Worm (Caenorhabditis elegans) whole organism, L4/young adult: ENCODE data around the gene Y54G2A.12.
A peak's percentile ranks its signal among the peaks of the same experiment; 100 is the strongest.
"Not testable (repeated sequence)": the region's sequence is repeated elsewhere in the genome, so short reads cannot be mapped to it uniquely, and the experiment has no call there.

Experiments
- W03F9.2 ChIP-seq: fragments of 150-350 bp; optimal IDR thresholded peaks from 2 replicates; lab custom pipeline; 2014; ENCODE audit warnings: missing biosample characterization, missing genetic modification characterization
- dao-5 ChIP-seq: sonication (generic microtip); optimal IDR thresholded peaks from 2 replicates; lab custom pipeline; 2016; ENCODE audit warnings: missing genotype, missing genetic modification characterization, moderate library complexity, missing compliant biosample characterization
- him-1 ChIP-seq: sonication (generic microtip); optimal IDR thresholded peaks from 2 replicates; lab custom pipeline; 2016; ENCODE audit warnings: missing genotype, missing genetic modification reagents, missing genetic modification characterization, missing compliant biosample characterization

Gene Y54G2A.12

DNA sequence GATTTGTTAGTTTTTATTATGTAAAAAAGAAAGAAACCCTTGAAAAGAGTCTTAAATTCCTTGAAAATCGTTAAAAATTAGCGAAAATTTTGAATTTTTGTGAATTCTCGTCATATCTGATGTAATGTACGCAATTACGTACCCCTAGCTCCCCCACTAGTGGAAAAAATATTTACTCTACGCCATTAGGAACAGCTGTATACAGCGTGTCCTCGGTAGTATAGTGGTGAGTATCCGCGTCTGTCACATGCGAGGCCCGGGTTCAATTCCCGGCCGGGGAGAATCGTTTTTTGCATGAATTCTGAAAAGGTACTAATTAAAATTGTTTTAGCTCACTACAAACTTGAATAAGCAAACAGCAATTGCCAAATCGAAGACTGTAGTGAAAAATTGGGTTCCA is 17.2 kb upstream of the Y54G2A.12 start:
- TF ChIP-seq him-1 (no peak), W03F9.2 (tag; lab: Kevin White, UChicago) (no peak), dao-5 (tag; lab: Kevin White, UChicago) (no peak)

ce11 chrIV:2799389-2799788 is 16.7 kb upstream of the Y54G2A.12 start, which contains the start of gene Y54G2A.10:
Gene Y54G2A.10, plus strand, starts transcription at chrIV:2799689.
- TF ChIP-seq W03F9.2 (tag; lab: Kevin White, UChicago) (no peak), dao-5 (tag; lab: Kevin White, UChicago) (no peak), him-1 (no peak)

ce11 chrIV:2798339-2798738 is 15.7 kb upstream of the Y54G2A.12 start, which contains the start of gene Y54G2A.52:
Gene Y54G2A.52, minus strand, starts transcription at chrIV:2798686.
- TF ChIP-seq him-1 (no peak), W03F9.2 (tag; lab: Kevin White, UChicago) (no peak), dao-5 (tag; lab: Kevin White, UChicago) (no peak)

ce11 chrIV:2793956-2794355 is 11.3 kb upstream of the Y54G2A.12 start:
- TF ChIP-seq him-1 (no peak), W03F9.2 (tag; lab: Kevin White, UChicago) (no peak), dao-5 (tag; lab: Kevin White, UChicago) (no peak)

DNA sequence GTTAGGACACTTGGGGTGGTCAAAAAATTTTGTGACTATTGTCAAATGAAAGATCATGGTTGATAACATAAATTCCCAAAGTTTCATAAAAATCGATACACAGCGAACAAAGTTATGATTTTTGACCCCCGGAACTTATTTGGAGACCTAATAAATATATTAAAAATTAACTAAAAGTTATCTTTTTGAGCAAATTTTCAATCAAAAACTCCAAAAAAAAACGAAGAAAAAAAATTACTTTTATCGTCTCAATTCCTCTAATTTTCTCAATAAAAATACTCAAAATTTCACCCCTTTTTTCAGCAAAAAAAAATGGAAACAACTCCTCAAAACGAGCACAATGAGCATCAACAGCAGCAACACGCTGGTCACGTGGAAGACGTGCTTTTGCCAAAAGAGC is 5.7 kb upstream of the Y54G2A.12 start, which contains the start of gene atln-1:
Gene atln-1 (plus strand): TSS at position 301 of the 400 bp plus-strand sequence.
- TF ChIP-seq W03F9.2 (tag; lab: Kevin White, UChicago); him-1; dao-5 (tag; lab: Kevin White, UChicago): not testable (repeated sequence)

DNA sequence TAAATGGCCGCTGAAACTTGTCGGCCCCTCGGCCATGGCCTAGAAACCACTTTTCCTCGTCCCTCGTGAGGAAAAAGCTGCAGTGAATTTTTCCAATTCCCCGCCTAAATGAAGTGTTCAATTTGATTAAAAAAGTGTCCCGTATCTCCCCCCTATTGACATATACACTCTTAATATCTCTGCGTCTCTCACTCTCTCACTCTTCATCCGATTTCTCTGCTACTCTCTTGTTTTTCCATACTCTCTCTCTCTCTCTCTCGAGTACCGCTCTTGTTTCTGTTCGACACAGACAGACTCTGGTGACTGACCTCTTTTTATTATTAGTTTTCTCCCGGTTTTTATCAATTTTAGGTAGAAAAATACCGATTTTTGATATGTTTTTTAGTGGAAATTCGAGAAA is 2.4 kb upstream of the Y54G2A.12 start:
- TF ChIP-seq dao-5 (tag; lab: Kevin White, UChicago) (no peak), W03F9.2 (tag; lab: Kevin White, UChicago) (no peak), him-1 (no peak)

- not testable (repeated sequence) for TF ChIP-seq him-1; dao-5 (tag; lab: Kevin White, UChicago); W03F9.2 (tag; lab: Kevin White, UChicago)
Measured at ce11 chrIV:2777841-2778240, 4.8 kb downstream of the Y54G2A.12 start, which contains the start of gene Y54G2A.72. Gene Y54G2A.72, plus strand, starts transcription at chrIV:2778141.

DNA sequence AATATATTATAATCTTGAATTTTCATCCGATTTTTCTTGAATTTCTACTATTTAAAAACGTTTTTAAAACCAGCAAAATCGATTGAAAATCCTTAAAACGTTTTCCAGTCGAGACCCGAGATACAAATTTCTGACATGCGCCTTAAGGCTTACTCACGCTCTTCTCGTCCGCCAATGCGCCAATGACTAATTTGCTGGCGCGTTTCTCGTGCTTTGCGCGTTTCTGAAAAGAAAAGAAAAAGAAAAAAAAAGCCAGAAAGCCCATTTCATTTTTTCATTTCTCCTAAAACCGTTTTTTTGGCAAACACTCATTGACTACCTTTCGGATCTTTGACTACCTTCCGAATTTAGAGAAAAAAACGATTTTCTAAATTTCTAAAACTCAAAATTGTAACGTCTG is 5.9 kb downstream of the Y54G2A.12 start:
- no peak for TF ChIP-seq W03F9.2 (tag; lab: Kevin White, UChicago)
- TF ChIP-seq dao-5 (tag; lab: Kevin White, UChicago), result no peak
- TF ChIP-seq him-1, result no peak

- TF ChIP-seq him-1 (no peak), dao-5 (tag; lab: Kevin White, UChicago) (no peak), W03F9.2 (tag; lab: Kevin White, UChicago) (no peak)
Measured at ce11 chrIV:2775992-2776630, 6.5 kb downstream of the Y54G2A.12 start.

ce11 chrIV:2774500-2774899 is 8.1 kb downstream of the Y54G2A.12 start:
- TF ChIP-seq him-1 (no peak), W03F9.2 (tag; lab: Kevin White, UChicago) (peak; percentile 43)

DNA sequence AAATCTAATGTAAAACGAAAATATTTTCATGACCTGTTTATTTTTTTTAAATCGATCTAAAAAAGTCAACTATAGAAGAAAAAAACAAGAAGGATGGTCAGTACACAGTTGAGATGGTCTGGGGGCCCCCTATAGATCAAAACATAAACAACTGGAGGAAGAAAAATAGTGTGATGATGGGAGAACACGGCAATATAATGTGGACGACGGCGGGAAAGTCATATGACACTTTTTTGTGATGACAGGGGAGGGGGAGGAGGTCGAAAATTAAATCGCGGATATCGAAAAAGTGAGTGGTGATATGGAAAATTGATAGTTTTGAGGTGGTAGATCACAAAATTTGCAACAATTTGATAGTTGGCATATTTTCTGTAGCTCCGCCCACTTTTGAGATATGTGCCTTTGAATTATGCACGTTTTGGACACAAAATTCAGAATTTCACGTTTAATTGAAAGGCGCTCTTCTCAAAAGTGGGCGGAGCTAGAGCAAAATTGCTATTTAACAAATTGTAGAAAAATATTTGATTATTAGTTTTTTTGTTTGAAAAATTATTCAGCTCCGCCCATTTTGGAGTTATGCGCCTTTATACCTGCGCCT is 9.2 kb downstream of the Y54G2A.12 start:
- TF ChIP-seq W03F9.2 (tag; lab: Kevin White, UChicago) (no peak), him-1 (no peak)

ce11 chrIV:2772209-2772851 is 10.3 kb downstream of the Y54G2A.12 start:
- TF ChIP-seq him-1 (no peak), dao-5 (tag; lab: Kevin White, UChicago) (no peak), W03F9.2 (tag; lab: Kevin White, UChicago) (no peak)

- TF ChIP-seq W03F9.2 (tag; lab: Kevin White, UChicago), result no peak
- no peak for TF ChIP-seq him-1
- no peak for TF ChIP-seq dao-5 (tag; lab: Kevin White, UChicago)
Measured at ce11 chrIV:2771692-2772091, 11.0 kb downstream of the Y54G2A.12 start, which contains the start of gene Y54G2A.11. Gene Y54G2A.11, minus strand, starts transcription at chrIV:2771792.

DNA sequence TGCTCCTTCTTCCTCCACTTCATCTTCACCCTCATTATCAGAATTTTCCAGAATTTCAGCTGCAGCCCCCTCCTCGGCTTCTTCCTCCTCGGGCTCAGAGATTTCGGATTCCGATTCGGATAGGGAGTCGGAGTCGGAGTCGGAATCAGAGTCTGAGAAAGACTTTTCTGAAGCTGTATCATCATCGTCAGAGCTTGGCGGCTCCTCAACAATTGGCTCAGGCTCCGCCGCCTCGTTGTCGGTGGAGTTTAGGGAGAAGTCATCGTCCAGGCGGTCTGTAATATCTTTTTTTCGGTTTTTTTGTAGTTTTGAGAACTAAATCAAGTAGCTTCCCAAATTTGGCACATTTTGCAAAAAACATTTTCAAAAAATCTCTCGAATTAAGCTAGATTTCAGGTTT is 11.8 kb downstream of the Y54G2A.12 start:
- TF ChIP-seq W03F9.2 (tag; lab: Kevin White, UChicago) (no peak), dao-5 (tag; lab: Kevin White, UChicago) (no peak), him-1 (no peak)
